Worm (Caenorhabditis elegans): ENCODE data around the gene EGAP2.1.

Gene EGAP2.1

ce11 chrII:5194066-5194465 lies 37.1 kb upstream of the EGAP2.1 start, which contains the start of gene msp-49:
msp-49 (plus strand) TSS chrII:5194366.
- TF ChIP-seq tab-1 (GFP tag; IDR thresholded peaks at IDR 0.05) (no peak), cog-1 (tag; optimal IDR thresholded peaks at IDR 0.05) (no peak), ref-1 (GFP tag; conservative IDR thresholded peaks at IDR 0.05) (no peak), ztf-23 (GFP tag; IDR thresholded peaks at IDR 0.05) (no peak), klf-2 (GFP tag; conservative IDR thresholded peaks at IDR 0.05) (no peak), med-1 (GFP tag; optimal IDR thresholded peaks at IDR 0.05; ENCODE audit: insufficient read depth) (no peak)

ce11 chrII:5195504-5195903 lies 35.7 kb upstream of the EGAP2.1 start, which contains the start of gene C34F11.5:
C34F11.5 (plus strand) TSS chrII:5195804.
- TF ChIP-seq flt-1 (GFP tag; IDR thresholded peaks at IDR 0.05) (no peak), T22C8.4 (GFP tag; IDR thresholded peaks at IDR 0.05) (no peak), ref-1 (GFP tag; conservative IDR thresholded peaks at IDR 0.05) (no peak)

ce11 chrII:5199497-5199896 lies 31.7 kb upstream of the EGAP2.1 start, which contains the start of gene msp-50:
msp-50 (plus strand) TSS chrII:5199797.
- TF ChIP-seq med-1 (GFP tag; optimal IDR thresholded peaks at IDR 0.05; ENCODE audit: insufficient read depth) = no peak
- no peak for TF ChIP-seq ref-1 (GFP tag; conservative IDR thresholded peaks at IDR 0.05)
- no peak for TF ChIP-seq tab-1 (GFP tag; IDR thresholded peaks at IDR 0.05)
- TF ChIP-seq T22C8.4 (GFP tag; IDR thresholded peaks at IDR 0.05) = no peak
- TF ChIP-seq flt-1 (GFP tag; IDR thresholded peaks at IDR 0.05) = no peak
- TF ChIP-seq cog-1 (tag; optimal IDR thresholded peaks at IDR 0.05) = no peak

ce11 chrII:5200987-5201582 lies 30.1 kb upstream of the EGAP2.1 start:
- no peak for TF ChIP-seq ztf-23 (GFP tag; IDR thresholded peaks at IDR 0.05)
- TF ChIP-seq ztf-29 (GFP tag; IDR thresholded peaks at IDR 0.05) = no peak
- TF ChIP-seq klf-2 (GFP tag; conservative IDR thresholded peaks at IDR 0.05) = no peak
- TF ChIP-seq cog-1 (tag; optimal IDR thresholded peaks at IDR 0.05) = no peak
- TF ChIP-seq tab-1 (GFP tag; IDR thresholded peaks at IDR 0.05) = no peak
- TF ChIP-seq med-1 (GFP tag; optimal IDR thresholded peaks at IDR 0.05; ENCODE audit: insufficient read depth) = no peak
- TF ChIP-seq ref-1 (GFP tag; conservative IDR thresholded peaks at IDR 0.05) = no peak
- TF ChIP-seq T22C8.4 (GFP tag; IDR thresholded peaks at IDR 0.05) = no peak
- TF ChIP-seq flt-1 (GFP tag; IDR thresholded peaks at IDR 0.05) = no peak

- no peak for TF ChIP-seq ztf-29 (GFP tag; IDR thresholded peaks at IDR 0.05)
- no peak for TF ChIP-seq ref-1 (GFP tag; conservative IDR thresholded peaks at IDR 0.05)
- TF ChIP-seq ztf-23 (GFP tag; IDR thresholded peaks at IDR 0.05) = no peak
- no peak for TF ChIP-seq T22C8.4 (GFP tag; IDR thresholded peaks at IDR 0.05)
- no peak for TF ChIP-seq med-1 (GFP tag; optimal IDR thresholded peaks at IDR 0.05; ENCODE audit: insufficient read depth)
- TF ChIP-seq cog-1 (tag; optimal IDR thresholded peaks at IDR 0.05) = no peak
- TF ChIP-seq flt-1 (GFP tag; IDR thresholded peaks at IDR 0.05) = no peak
- TF ChIP-seq klf-2 (GFP tag; conservative IDR thresholded peaks at IDR 0.05) = no peak
- no peak for TF ChIP-seq tab-1 (GFP tag; IDR thresholded peaks at IDR 0.05)
Observed at ce11 chrII:5201922-5202562, 29.2 kb upstream of the EGAP2.1 start.

- TF ChIP-seq ref-1 (GFP tag; conservative IDR thresholded peaks at IDR 0.05) (no peak), ztf-29 (GFP tag; IDR thresholded peaks at IDR 0.05) (no peak), cog-1 (tag; optimal IDR thresholded peaks at IDR 0.05) (no peak), klf-2 (GFP tag; conservative IDR thresholded peaks at IDR 0.05) (no peak)
Observed at ce11 chrII:5202930-5203329, 28.3 kb upstream of the EGAP2.1 start, which contains the start of gene ampd-1. ampd-1 (plus strand) TSS chrII:5203322.

ce11 chrII:5205286-5205685 lies 25.9 kb upstream of the EGAP2.1 start:
- TF ChIP-seq ref-1 (GFP tag; conservative IDR thresholded peaks at IDR 0.05) (no peak), cog-1 (tag; optimal IDR thresholded peaks at IDR 0.05) (no peak), flt-1 (GFP tag; IDR thresholded peaks at IDR 0.05) (no peak), med-1 (GFP tag; optimal IDR thresholded peaks at IDR 0.05; ENCODE audit: insufficient read depth) (no peak), klf-2 (GFP tag; conservative IDR thresholded peaks at IDR 0.05) (no peak), tab-1 (GFP tag; IDR thresholded peaks at IDR 0.05) (no peak), ztf-29 (GFP tag; IDR thresholded peaks at IDR 0.05) (no peak), ztf-23 (GFP tag; IDR thresholded peaks at IDR 0.05) (no peak), T22C8.4 (GFP tag; IDR thresholded peaks at IDR 0.05) (no peak)

ce11 chrII:5209122-5209521 lies 22.1 kb upstream of the EGAP2.1 start:
- TF ChIP-seq ref-1 (GFP tag; conservative IDR thresholded peaks at IDR 0.05) (no peak), flt-1 (GFP tag; IDR thresholded peaks at IDR 0.05) (no peak), ztf-23 (GFP tag; IDR thresholded peaks at IDR 0.05) (no peak), ztf-29 (GFP tag; IDR thresholded peaks at IDR 0.05) (no peak), med-1 (GFP tag; optimal IDR thresholded peaks at IDR 0.05; ENCODE audit: insufficient read depth) (no peak), klf-2 (GFP tag; conservative IDR thresholded peaks at IDR 0.05) (no peak), tab-1 (GFP tag; IDR thresholded peaks at IDR 0.05) (no peak), cog-1 (tag; optimal IDR thresholded peaks at IDR 0.05) (no peak), T22C8.4 (GFP tag; IDR thresholded peaks at IDR 0.05) (no peak)

- no peak for TF ChIP-seq flt-1 (GFP tag; IDR thresholded peaks at IDR 0.05)
- TF ChIP-seq cog-1 (tag; optimal IDR thresholded peaks at IDR 0.05) = no peak
- TF ChIP-seq ztf-29 (GFP tag; IDR thresholded peaks at IDR 0.05) = no peak
- no peak for TF ChIP-seq med-1 (GFP tag; optimal IDR thresholded peaks at IDR 0.05; ENCODE audit: insufficient read depth)
- TF ChIP-seq tab-1 (GFP tag; IDR thresholded peaks at IDR 0.05) = no peak
- TF ChIP-seq T22C8.4 (GFP tag; IDR thresholded peaks at IDR 0.05) = no peak
- TF ChIP-seq ref-1 (GFP tag; conservative IDR thresholded peaks at IDR 0.05) = no peak
- TF ChIP-seq ztf-23 (GFP tag; IDR thresholded peaks at IDR 0.05) = no peak
- TF ChIP-seq klf-2 (GFP tag; conservative IDR thresholded peaks at IDR 0.05) = no peak
Observed at ce11 chrII:5210830-5211229, 20.4 kb upstream of the EGAP2.1 start, which contains the start of gene C34F11.8. C34F11.8 (minus strand) TSS chrII:5210964.

ce11 chrII:5211970-5212369 lies 19.2 kb upstream of the EGAP2.1 start, which contains the start of gene C34F11.2:
C34F11.2 (plus strand) TSS chrII:5212270.
- TF ChIP-seq cog-1 (tag; optimal IDR thresholded peaks at IDR 0.05) = no peak
- no peak for TF ChIP-seq klf-2 (GFP tag; conservative IDR thresholded peaks at IDR 0.05)
- no peak for TF ChIP-seq ztf-23 (GFP tag; IDR thresholded peaks at IDR 0.05)
- TF ChIP-seq ztf-29 (GFP tag; IDR thresholded peaks at IDR 0.05) = no peak
- TF ChIP-seq med-1 (GFP tag; optimal IDR thresholded peaks at IDR 0.05; ENCODE audit: insufficient read depth) = no peak
- no peak for TF ChIP-seq tab-1 (GFP tag; IDR thresholded peaks at IDR 0.05)
- no peak for TF ChIP-seq T22C8.4 (GFP tag; IDR thresholded peaks at IDR 0.05)
- TF ChIP-seq flt-1 (GFP tag; IDR thresholded peaks at IDR 0.05) = no peak

Data from whole organism, midembryonic.